Worm (Caenorhabditis elegans) whole organism, L4/young adult: Measurements from ENCODE around the gene Y59A8B.26.

Experiments
- W03F9.2 ChIP-seq: fragments of 150-350 bp; optimal IDR thresholded peaks from 2 replicates; lab custom pipeline; 2014; ENCODE audit warnings: missing biosample characterization, missing genetic modification characterization
- dao-5 ChIP-seq: sonication (generic microtip); optimal IDR thresholded peaks from 2 replicates; lab custom pipeline; 2016; ENCODE audit warnings: missing genotype, missing genetic modification characterization, moderate library complexity, missing compliant biosample characterization

DNA sequence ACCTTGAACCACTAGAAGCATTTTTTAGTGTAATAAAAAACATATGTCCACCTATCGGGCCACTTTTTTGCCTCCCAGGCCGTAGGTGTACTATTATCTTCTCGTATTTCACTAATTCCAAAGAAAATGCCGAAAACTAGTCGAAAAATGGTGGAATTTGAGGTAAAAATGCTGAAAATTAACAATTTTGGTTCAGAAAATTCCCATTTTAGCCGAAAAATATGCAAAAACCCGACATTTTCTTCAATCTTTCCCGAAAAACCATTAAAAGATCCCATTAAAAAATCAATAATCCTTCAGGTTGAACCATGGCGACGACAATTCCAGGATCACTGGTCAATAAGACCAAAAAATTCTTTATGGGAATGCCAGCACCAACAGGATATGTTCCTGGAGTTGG is 11.5 kb upstream of the Y59A8B.26 start, which contains the start of gene prp-6:
- TF ChIP-seq dao-5 (no peak), W03F9.2 (tag; lab: Kevin White, UChicago) (no peak)
